Fruit fly (Drosophila melanogaster): Measurements from ENCODE around the gene Mur89F.

DNA sequence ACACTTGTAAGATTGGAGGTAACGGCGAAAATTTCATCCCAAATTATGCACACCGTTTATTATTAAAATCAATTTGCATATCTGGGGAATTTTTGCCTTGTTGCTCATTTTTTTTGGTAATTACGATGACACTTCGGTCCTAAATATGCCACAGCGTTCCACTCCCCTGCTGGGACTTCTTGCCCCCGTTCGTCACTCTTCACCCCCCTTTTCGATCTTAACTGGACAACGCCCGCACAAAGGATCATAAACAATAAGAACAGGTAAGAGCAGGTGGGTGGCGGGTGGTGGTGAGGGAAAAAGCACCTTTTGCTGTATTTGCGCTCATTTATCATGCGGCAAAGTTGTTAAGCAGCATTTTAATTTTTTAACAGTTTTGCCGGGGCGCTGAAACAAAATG lies 8.1 kb upstream of the Mur89F start:
- TF ChIP-seq Crg-1 (GFP tag; optimal IDR thresholded peaks at IDR 0.05), result no peak
- TF ChIP-seq Clk (GFP tag; optimal IDR thresholded peaks at IDR 0.05), result no peak
- no peak for TF ChIP-seq Mnt (GFP tag; optimal IDR thresholded peaks at IDR 0.05)
- no peak for TF ChIP-seq CG7101 (tag; optimal IDR thresholded peaks at IDR 0.05)
- TF ChIP-seq tj (GFP tag; optimal IDR thresholded peaks at IDR 0.05), result no peak
- no peak for TF ChIP-seq CG12768 (GFP tag; optimal IDR thresholded peaks at IDR 0.05)
- TF ChIP-seq ovo (GFP tag; optimal IDR thresholded peaks at IDR 0.05), result no peak
